Worm (Caenorhabditis elegans) whole organism, early embryonic: ENCODE measurements around the gene F37C12.21.
A peak's percentile ranks its signal among the peaks of the same experiment; 100 is the strongest.

Experiments used
- B0310.2 ChIP-seq: sonication (generic microtip); optimal IDR thresholded peaks from 2 replicates; lab custom pipeline; 2016; ENCODE audit warnings: mild to moderate bottlenecking, missing genetic modification characterization, missing compliant biosample characterization
- F13C5.2 ChIP-seq: sonication (generic microtip); optimal IDR thresholded peaks from 2 replicates; lab custom pipeline; 2017; ENCODE audit warnings: mild to moderate bottlenecking, missing genetic modification characterization, inconsistent platforms, missing compliant biosample characterization
- aly-1 ChIP-seq: sonication (generic microtip); optimal IDR thresholded peaks from 2 replicates; lab custom pipeline; 2016; ENCODE audit warnings: missing genetic modification characterization, missing compliant biosample characterization
- ama-1 ChIP-seq: fragments of 150-350 bp; optimal IDR thresholded peaks from 2 replicates; lab custom pipeline; 2014
- ceh-13 ChIP-seq: fragments of 200-800 bp; sonication (Bioruptor generic); optimal IDR thresholded peaks from 2 replicates; lab custom pipeline; 2018; ENCODE audit warnings: mild to moderate bottlenecking, missing genetic modification characterization, missing compliant biosample characterization
- ceh-36 ChIP-seq: sonication (generic microtip); optimal IDR thresholded peaks from 2 replicates; lab custom pipeline; 2016; ENCODE audit warnings: missing genetic modification characterization, inconsistent platforms, missing compliant biosample characterization
- ets-7 ChIP-seq: sonication (generic microtip); optimal IDR thresholded peaks from 2 replicates; lab custom pipeline; 2016; ENCODE audit warnings: missing genotype, missing genetic modification characterization, missing compliant biosample characterization
- flt-1 ChIP-seq: fragments of 200-800 bp; sonication (Bioruptor generic); IDR thresholded peaks from 2 replicates; pipeline ENCODE4 v1.3.6; 2022; ENCODE audit warnings: missing genetic modification characterization, missing compliant biosample characterization
- hmbx-1 ChIP-seq: sonication (generic microtip); optimal IDR thresholded peaks from 2 replicates; lab custom pipeline; 2016; ENCODE audit warnings: mild to moderate bottlenecking, missing genetic modification characterization, missing compliant biosample characterization
- hmg-4 ChIP-seq: fragments of 200-800 bp; sonication (Bioruptor generic); optimal IDR thresholded peaks from 2 replicates; lab custom pipeline; 2018; ENCODE audit warnings: mild to moderate bottlenecking, missing genetic modification characterization, missing compliant biosample characterization
- hnd-1 ChIP-seq: sonication (generic microtip); optimal IDR thresholded peaks from 2 replicates; lab custom pipeline; 2016; ENCODE audit warnings: missing genetic modification characterization, missing compliant biosample characterization
- pes-1 ChIP-seq: fragments of 200-800 bp; sonication (Bioruptor generic); IDR thresholded peaks from 2 replicates; pipeline ENCODE4 v1.3.6; 2022; ENCODE audit warnings: missing genetic modification reagents, missing genetic modification characterization, missing compliant biosample characterization
- scrt-1 ChIP-seq: fragments of 200-800 bp; sonication (Bioruptor generic); IDR thresholded peaks from 2 replicates; pipeline ENCODE4 v1.3.6; 2022; ENCODE audit warnings: missing genetic modification characterization, missing compliant biosample characterization
- sea-1 ChIP-seq: fragments of 200-800 bp; sonication (Bioruptor generic); conservative IDR thresholded peaks from 2 replicates; pipeline ENCODE4 v1.3.6; 2022; ENCODE audit warnings: missing genetic modification characterization, missing compliant biosample characterization
- tbx-11 ChIP-seq: fragments of 200-800 bp; sonication (Bioruptor generic); IDR thresholded peaks from 2 replicates; pipeline ENCODE4 v1.3.6; 2022; ENCODE audit warnings: missing genetic modification characterization, missing compliant biosample characterization
- tbx-37 ChIP-seq: fragments of 200-800 bp; sonication (Bioruptor generic); conservative IDR thresholded peaks from 2 replicates; pipeline ENCODE4 v1.3.6; 2022; ENCODE audit warnings: missing genetic modification reagents, missing genetic modification characterization, missing compliant biosample characterization
- tra-4 ChIP-seq: sonication (generic microtip); optimal IDR thresholded peaks from 2 replicates; lab custom pipeline; 2017; ENCODE audit warnings: missing genetic modification characterization, missing compliant biosample characterization

The F37C12.21 gene

ce11 chrIII:7184022-7184421 is 4.1 kb upstream of the F37C12.21 start, which contains the start of gene yju-2:
TSS of gene yju-2 (plus strand) at chrIII:7184336.
- TF ChIP-seq F13C5.2 (tag; lab: Kevin White, UChicago) (no peak), hmbx-1 (tag; lab: Kevin White, UChicago) (no peak), sea-1 (no peak), pes-1 (GFP tag; lab: Robert Waterston, UW) (no peak), ets-7 (no peak), aly-1 (tag; lab: Kevin White, UChicago) (no peak), ceh-36 (tag; lab: Kevin White, UChicago) (no peak), scrt-1 (GFP tag; lab: Robert Waterston, UW) (no peak), tbx-37 (GFP tag; lab: Robert Waterston, UW) (no peak), B0310.2 (tag; lab: Kevin White, UChicago) (no peak), ceh-13 (GFP tag; lab: Kevin White, UChicago) (no peak), tbx-11 (GFP tag; lab: Robert Waterston, UW) (no peak), ama-1 (lab: Kevin White, UChicago) (no peak), hnd-1 (no peak), hmg-4 (no peak), tra-4 (tag; lab: Kevin White, UChicago) (no peak), flt-1 (GFP tag; lab: Robert Waterston, UW) (no peak)

ce11 chrIII:7185473-7185872 is 2.7 kb upstream of the F37C12.21 start, which contains the start of gene F37C12.14:
TSS of gene F37C12.14 (minus strand) at chrIII:7185573.
- TF ChIP-seq hnd-1 (no peak), ets-7 (no peak)

DNA sequence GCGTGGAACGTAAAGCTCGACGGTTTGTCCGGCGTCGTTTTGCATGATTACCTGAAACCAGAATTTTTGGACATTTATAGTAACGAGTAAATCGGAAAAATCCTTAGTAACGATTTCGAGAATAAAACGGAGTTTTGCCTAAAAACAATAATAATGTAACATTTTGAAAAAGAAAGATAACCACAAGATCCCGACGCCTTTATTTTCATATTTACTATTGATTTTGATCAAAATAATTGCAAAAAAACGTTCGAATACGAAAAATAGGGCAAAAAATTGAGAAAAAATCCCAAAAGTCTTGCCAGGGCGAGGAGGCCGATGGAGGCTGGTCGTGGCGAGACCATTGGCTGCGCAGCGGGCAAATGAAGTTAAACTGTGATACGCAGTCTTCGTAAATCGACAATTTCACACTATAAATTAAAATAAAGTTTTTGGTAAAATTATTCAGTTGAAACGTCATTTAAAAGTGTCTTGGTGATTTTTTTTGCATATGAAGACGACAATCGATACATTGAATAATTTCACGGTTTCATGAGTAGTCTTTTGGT is 1.5 kb downstream of the F37C12.21 start, which contains the start of gene rps-21:
TSS of gene rps-21 (minus strand) at position 51 of the 548 bp plus-strand sequence.
- no peak for TF ChIP-seq ceh-13 (GFP tag; lab: Kevin White, UChicago)
- 0 out of 2 replicates have a peak, but pooled peaks have one; percentile 32 for TF ChIP-seq pes-1 (GFP tag; lab: Robert Waterston, UW)
- TF ChIP-seq flt-1 (GFP tag; lab: Robert Waterston, UW): no peak
- TF ChIP-seq tbx-37 (GFP tag; lab: Robert Waterston, UW): no peak; the same call in 1 of the 2 replicates
- TF ChIP-seq tra-4 (tag; lab: Kevin White, UChicago): no peak
- peak; percentile 47 for TF ChIP-seq F13C5.2 (tag; lab: Kevin White, UChicago)
- no peak for TF ChIP-seq hmbx-1 (tag; lab: Kevin White, UChicago)
- TF ChIP-seq tbx-11 (GFP tag; lab: Robert Waterston, UW): no peak
- no peak for TF ChIP-seq ama-1 (lab: Kevin White, UChicago)
- no peak for TF ChIP-seq scrt-1 (GFP tag; lab: Robert Waterston, UW)
- peak; percentile 24 for TF ChIP-seq hmg-4

DNA sequence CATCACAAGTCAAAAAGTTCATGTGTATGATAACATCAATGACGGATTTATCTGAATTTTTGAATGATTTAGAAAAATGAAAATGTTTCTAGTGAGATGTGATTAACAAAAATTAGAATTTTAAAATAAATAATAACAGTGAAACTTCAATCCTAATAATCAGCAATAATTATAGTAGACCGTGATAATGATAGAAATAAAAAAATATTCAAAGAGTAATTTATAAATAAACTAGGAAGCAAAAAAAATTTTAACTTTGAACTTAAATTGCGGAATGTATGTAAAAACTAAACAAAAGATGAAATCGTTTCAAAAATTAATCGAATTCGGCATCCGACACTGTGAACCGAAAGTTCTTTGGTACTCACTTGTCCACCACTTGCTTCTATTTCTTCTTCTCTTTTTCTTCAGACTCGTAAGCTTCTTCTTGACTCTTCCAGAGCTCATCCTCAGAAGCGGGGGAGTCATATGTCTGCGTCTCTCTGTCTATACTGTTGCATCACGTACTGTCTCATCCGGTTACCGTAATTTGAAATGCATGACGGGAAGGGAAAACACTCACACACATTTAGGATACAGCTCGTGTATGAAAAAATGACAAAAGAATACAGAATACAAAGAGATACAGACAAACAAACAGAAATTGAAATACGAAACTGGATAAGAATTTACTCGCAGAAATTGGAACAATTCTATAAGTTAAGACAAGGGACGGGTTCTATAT is 4.9 kb downstream of the F37C12.21 start, which contains the start of gene mec-14:
TSS of gene mec-14 (minus strand) at position 51 of the 724 bp plus-strand sequence.
- TF ChIP-seq hnd-1: no peak
- no peak for TF ChIP-seq ets-7
- no peak for TF ChIP-seq tbx-11 (GFP tag; lab: Robert Waterston, UW)
- no peak for TF ChIP-seq B0310.2 (tag; lab: Kevin White, UChicago)
- no peak for TF ChIP-seq flt-1 (GFP tag; lab: Robert Waterston, UW)
- no peak for TF ChIP-seq ceh-36 (tag; lab: Kevin White, UChicago)
- no peak for TF ChIP-seq ceh-13 (GFP tag; lab: Kevin White, UChicago)
- no peak for TF ChIP-seq hmbx-1 (tag; lab: Kevin White, UChicago)
- TF ChIP-seq hmg-4: no peak
- no peak for TF ChIP-seq tbx-37 (GFP tag; lab: Robert Waterston, UW)

DNA sequence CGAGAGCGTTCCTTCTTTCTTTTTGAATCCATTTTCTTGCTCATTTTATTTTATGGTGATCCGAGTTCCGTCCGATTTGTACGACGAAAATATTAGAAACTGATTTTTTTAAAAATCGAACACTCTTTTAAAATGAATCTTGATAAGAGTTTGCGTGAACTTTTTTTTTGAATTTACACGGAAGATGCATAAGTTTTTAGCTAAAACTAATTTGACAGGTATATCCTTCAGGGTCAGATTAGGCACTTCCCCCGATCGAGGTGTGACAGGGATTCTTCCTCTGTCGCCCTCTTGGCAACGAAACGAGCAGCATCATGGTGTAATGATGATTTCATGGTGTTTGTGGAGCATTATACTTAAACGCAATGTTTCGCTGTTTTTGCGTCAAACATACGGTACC is 7.2 kb downstream of the F37C12.21 start, which contains the start of gene F37C12.18:
TSS of gene F37C12.18 (minus strand) at position 101 of the 400 bp plus-strand sequence.
- TF ChIP-seq sea-1 (no peak), scrt-1 (GFP tag; lab: Robert Waterston, UW) (no peak), tra-4 (tag; lab: Kevin White, UChicago) (no peak)

DNA sequence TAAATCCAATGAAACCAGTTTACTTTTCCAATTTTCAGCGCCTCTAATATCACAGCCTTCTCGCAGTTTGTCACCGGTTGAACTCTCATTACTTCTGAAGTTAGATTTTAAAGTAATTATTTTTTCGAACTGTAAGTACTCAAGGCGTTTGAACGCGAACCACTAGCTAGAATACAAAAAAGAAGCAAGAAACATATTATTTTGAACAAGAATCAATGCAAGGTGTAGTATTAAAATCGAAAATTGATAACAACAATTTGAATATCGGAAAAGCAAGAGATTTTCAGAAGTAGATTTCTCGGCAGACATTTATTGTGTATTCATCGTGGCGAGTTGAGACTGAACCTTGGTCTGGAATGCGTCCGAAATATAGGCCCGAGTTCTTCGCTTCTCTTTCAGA is 9.8 kb downstream of the F37C12.21 start, which contains the start of gene exos-9:
TSS of gene exos-9 (minus strand) at position 101 of the 400 bp plus-strand sequence.
- TF ChIP-seq hmbx-1 (tag; lab: Kevin White, UChicago) (no peak), ceh-13 (GFP tag; lab: Kevin White, UChicago) (no peak), sea-1 (no peak), flt-1 (GFP tag; lab: Robert Waterston, UW) (no peak), ceh-36 (tag; lab: Kevin White, UChicago) (no peak), tra-4 (tag; lab: Kevin White, UChicago) (no peak), hnd-1 (no peak), aly-1 (tag; lab: Kevin White, UChicago) (no peak)

ce11 chrIII:7198838-7199237 is 10.7 kb downstream of the F37C12.21 start, which contains the start of gene pfd-5:
TSS of gene pfd-5 (minus strand) at chrIII:7198884.
- TF ChIP-seq hmg-4 (no peak), tra-4 (tag; lab: Kevin White, UChicago) (no peak), hnd-1 (no peak), ceh-36 (tag; lab: Kevin White, UChicago) (no peak), scrt-1 (GFP tag; lab: Robert Waterston, UW) (no peak), tbx-11 (GFP tag; lab: Robert Waterston, UW) (no peak), pes-1 (GFP tag; lab: Robert Waterston, UW) (peak; percentile 77), hmbx-1 (tag; lab: Kevin White, UChicago) (peak; percentile 0), F13C5.2 (tag; lab: Kevin White, UChicago) (peak; percentile 35), flt-1 (GFP tag; lab: Robert Waterston, UW) (no peak), aly-1 (tag; lab: Kevin White, UChicago) (no peak), tbx-37 (GFP tag; lab: Robert Waterston, UW) (peak; percentile 95), sea-1 (0 out of 2 replicates have a peak, but pooled peaks have one; percentile 11), ama-1 (lab: Kevin White, UChicago) (no peak), ets-7 (no peak), ceh-13 (GFP tag; lab: Kevin White, UChicago) (no peak)
